Fruit fly (Drosophila melanogaster): ENCODE data around the gene CG7377.
"Not testable (repeated sequence)": the region's sequence is repeated elsewhere in the genome, so short reads cannot be mapped to it uniquely, and the experiment has no call there.

The CG7377 gene

DNA sequence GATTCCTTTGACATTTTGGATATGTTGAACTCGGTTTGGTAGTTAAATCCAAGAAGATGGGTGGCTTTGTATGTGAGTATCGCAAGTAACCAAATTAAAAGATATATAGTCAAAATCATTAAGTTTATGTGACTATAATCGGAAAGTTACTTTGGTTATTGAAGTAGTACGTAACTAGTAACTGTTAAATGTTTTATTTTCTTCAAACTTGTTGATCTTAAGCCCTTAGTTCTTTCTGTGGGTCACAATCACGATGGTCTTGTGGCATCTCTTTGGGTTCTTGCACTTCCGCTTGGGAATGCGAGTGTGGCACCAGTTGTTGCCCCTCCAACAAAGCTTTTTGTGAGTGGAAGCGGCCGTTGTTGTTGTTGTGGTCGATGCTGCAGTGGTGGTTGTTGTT, 12.6 kb upstream of the CG7377 start, which contains the start of gene CG33489:
TSS of gene CG33489 (minus strand) at position 101 of the 400 bp plus-strand sequence.
- TF ChIP-seq tj, cic, Mnt (GFP tag; optimal IDR thresholded peaks at IDR 0.05): not testable (repeated sequence)

- TF ChIP-seq Crg-1 (GFP tag; optimal IDR thresholded peaks at IDR 0.05) (no peak), tj (GFP tag; optimal IDR thresholded peaks at IDR 0.05) (no peak)
Observed at dm6 chr3L:11577395-11577794, 12.1 kb upstream of the CG7377 start, which contains the start of gene CG33271. CG33271 (minus strand) TSS chr3L:11577495.

- TF ChIP-seq CG12768 (GFP tag; optimal IDR thresholded peaks at IDR 0.05) (no peak), Clk (GFP tag; optimal IDR thresholded peaks at IDR 0.05) (no peak), Mnt (GFP tag; optimal IDR thresholded peaks at IDR 0.05) (no peak), cic (GFP tag; optimal IDR thresholded peaks at IDR 0.05) (no peak), CG5204 (GFP tag; optimal IDR thresholded peaks at IDR 0.05) (no peak), tj (GFP tag; optimal IDR thresholded peaks at IDR 0.05) (no peak), kay (GFP tag; ENCODE audit: borderline replicate concordance) (no peak), CG33017 (tag; optimal IDR thresholded peaks at IDR 0.05) (no peak), toe (GFP tag; optimal IDR thresholded peaks at IDR 0.05) (no peak), Crg-1 (GFP tag; optimal IDR thresholded peaks at IDR 0.05) (no peak), Hr96 (GFP tag; optimal IDR thresholded peaks at IDR 0.05) (no peak), CG14711 (tag; optimal IDR thresholded peaks at IDR 0.05) (no peak), CG7045 (GFP tag; optimal IDR thresholded peaks at IDR 0.05) (no peak)
Observed at dm6 chr3L:11578211-11578673, 11.3 kb upstream of the CG7377 start, which contains the start of gene CG33270. CG33270 (minus strand) TSS chr3L:11578623.

dm6 chr3L:11578847-11579246, 10.6 kb upstream of the CG7377 start:
- no peak for TF ChIP-seq tj (GFP tag; optimal IDR thresholded peaks at IDR 0.05)
- no peak for TF ChIP-seq CG7101 (tag; optimal IDR thresholded peaks at IDR 0.05)

DNA sequence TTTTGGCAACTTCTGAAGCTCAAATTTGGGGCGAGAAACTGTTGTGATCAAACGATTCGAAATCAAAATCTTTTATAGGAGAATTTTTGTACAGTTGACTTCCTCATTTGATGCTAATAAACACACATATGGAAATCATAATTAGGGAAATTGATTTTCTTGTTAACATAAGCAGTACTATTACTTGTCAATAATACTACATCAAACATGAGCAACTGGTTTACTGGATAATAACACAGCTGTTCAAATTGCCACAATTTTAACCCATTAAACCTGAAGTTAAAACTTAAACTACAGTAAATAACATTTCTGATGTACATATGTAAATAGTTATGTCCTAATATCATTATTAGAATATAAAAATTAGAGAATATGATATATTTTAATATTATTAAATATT, 9.6 kb upstream of the CG7377 start, which contains the start of gene CG43390:
TSS of gene CG43390 (minus strand) at position 32 of the 400 bp plus-strand sequence.
- TF ChIP-seq Mnt (GFP tag; optimal IDR thresholded peaks at IDR 0.05) (no peak), CG1620 (GFP tag; optimal IDR thresholded peaks at IDR 0.05) (no peak), Hr96 (GFP tag; optimal IDR thresholded peaks at IDR 0.05) (no peak), kay (GFP tag; ENCODE audit: borderline replicate concordance) (no peak), CG14711 (tag; optimal IDR thresholded peaks at IDR 0.05) (no peak), CG7045 (GFP tag; optimal IDR thresholded peaks at IDR 0.05) (no peak), cic (GFP tag; optimal IDR thresholded peaks at IDR 0.05) (no peak), tj (GFP tag; optimal IDR thresholded peaks at IDR 0.05) (no peak), CG7101 (tag; optimal IDR thresholded peaks at IDR 0.05) (no peak), CG33017 (tag; optimal IDR thresholded peaks at IDR 0.05) (no peak)

- TF ChIP-seq Mnt (GFP tag; optimal IDR thresholded peaks at IDR 0.05), result no peak
- TF ChIP-seq Hr96 (GFP tag; optimal IDR thresholded peaks at IDR 0.05), result no peak
- TF ChIP-seq pad (GFP tag; optimal IDR thresholded peaks at IDR 0.05), result no peak
Observed at dm6 chr3L:11580919-11581318, 8.6 kb upstream of the CG7377 start, which contains the start of gene CG43391. CG43391 (minus strand) TSS chr3L:11581019.

DNA sequence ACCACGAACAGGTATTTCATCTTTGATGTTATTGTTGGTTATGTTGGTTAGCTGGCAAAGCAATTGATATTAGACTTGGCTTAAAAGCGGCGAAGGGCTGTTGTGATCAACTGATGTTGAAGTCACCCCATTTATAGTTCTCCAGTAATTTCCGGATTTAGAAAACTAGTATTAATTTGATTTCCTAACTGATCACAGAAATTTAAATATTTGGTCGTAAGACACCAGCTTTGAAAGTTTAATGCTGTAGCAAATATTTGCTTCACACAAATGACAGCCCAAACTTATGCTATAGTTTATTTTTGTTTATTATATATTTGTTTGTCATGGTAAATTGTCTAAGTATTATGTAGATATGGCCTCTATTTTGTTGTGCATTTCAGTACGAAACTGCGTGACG, 7.4 kb upstream of the CG7377 start, which contains the start of gene CG33269:
TSS of gene CG33269 (minus strand) at position 101 of the 400 bp plus-strand sequence.
- TF ChIP-seq Mnt (GFP tag; optimal IDR thresholded peaks at IDR 0.05), result no peak
- TF ChIP-seq Crg-1 (GFP tag; optimal IDR thresholded peaks at IDR 0.05), result no peak
- TF ChIP-seq bab1 (GFP tag; optimal IDR thresholded peaks at IDR 0.05), result no peak
- no peak for TF ChIP-seq toe (GFP tag; optimal IDR thresholded peaks at IDR 0.05)

DNA sequence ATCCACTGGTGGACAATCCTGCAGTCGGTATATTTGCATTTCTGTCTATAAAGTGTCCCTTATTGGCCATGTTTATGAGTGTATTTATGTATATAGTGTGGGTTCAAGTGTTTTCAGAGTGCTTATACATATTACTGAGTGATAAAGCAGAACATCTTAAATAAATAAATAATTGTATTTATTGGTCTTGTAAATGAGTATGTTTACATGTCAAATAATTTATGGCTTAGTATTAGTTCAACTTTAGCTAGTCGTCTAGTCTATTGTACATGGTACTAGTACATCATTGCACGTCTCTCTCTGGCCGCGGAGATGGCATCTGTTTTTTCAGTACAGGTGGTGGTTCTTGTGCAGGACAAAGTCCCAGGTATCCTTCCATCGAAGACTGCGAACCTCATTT, 5.5 kb upstream of the CG7377 start, which contains the start of gene CG32086:
TSS of gene CG32086 (minus strand) at position 101 of the 400 bp plus-strand sequence.
- TF ChIP-seq Hr96 (GFP tag; optimal IDR thresholded peaks at IDR 0.05) (no peak), Clk (GFP tag; optimal IDR thresholded peaks at IDR 0.05) (no peak), bab1 (GFP tag; optimal IDR thresholded peaks at IDR 0.05) (no peak), CG7101 (tag; optimal IDR thresholded peaks at IDR 0.05) (no peak), CG12768 (GFP tag; optimal IDR thresholded peaks at IDR 0.05) (no peak), tj (GFP tag; optimal IDR thresholded peaks at IDR 0.05) (no peak), CG14711 (tag; optimal IDR thresholded peaks at IDR 0.05) (no peak), CG5204 (GFP tag; optimal IDR thresholded peaks at IDR 0.05) (no peak), Mnt (GFP tag; optimal IDR thresholded peaks at IDR 0.05) (no peak), toe (GFP tag; optimal IDR thresholded peaks at IDR 0.05) (no peak), CG33017 (tag; optimal IDR thresholded peaks at IDR 0.05) (no peak)

Measured in whole organism, adult.